Fruit fly (Drosophila melanogaster) whole organism, pupa: ENCODE data around the gene Vm26Aa.

Experiments
- CG10348 ChIP-seq: fragments of 200-800 bp; sonication (Bioruptor generic); IDR thresholded peaks from 2 replicates; pipeline ENCODE4 v1.3.6; 2022; ENCODE audit warnings: missing biosample characterization, missing genetic modification characterization
- CG12605 ChIP-seq: fragments of 200-800 bp; sonication (Bioruptor generic); IDR thresholded peaks from 2 replicates; pipeline ENCODE4 v1.3.6; 2022; ENCODE audit warnings: missing biosample characterization, missing genetic modification characterization
- CG13204 ChIP-seq: fragments of 200-800 bp; sonication (Bioruptor generic); optimal IDR thresholded peaks from 2 replicates; lab custom pipeline; 2018; ENCODE audit warnings: missing biosample characterization, mild to moderate bottlenecking, missing genetic modification characterization, moderate library complexity
- CG14655 ChIP-seq: fragments of 200-800 bp; sonication (Bioruptor generic); optimal IDR thresholded peaks from 3 replicates; lab custom pipeline; 2017; ENCODE audit warnings: mild to moderate bottlenecking, missing biosample characterization, missing genetic modification reagents, missing genetic modification characterization
- CG15710 ChIP-seq: fragments of 200-800 bp; sonication (Bioruptor generic); optimal IDR thresholded peaks from 2 replicates; lab custom pipeline; 2018; ENCODE audit warnings: missing biosample characterization, mild to moderate bottlenecking, missing genetic modification characterization, moderate library complexity
- CG17806 ChIP-seq: fragments of 200-800 bp; sonication (Bioruptor generic); optimal IDR thresholded peaks from 2 replicates; lab custom pipeline; 2018; ENCODE audit warnings: missing biosample characterization, mild to moderate bottlenecking, missing genetic modification characterization, moderate library complexity
- CG32121 ChIP-seq: fragments of 200-800 bp; sonication (Bioruptor generic); IDR thresholded peaks from 2 replicates; pipeline ENCODE4 v1.3.6; 2022; ENCODE audit warnings: missing biosample characterization, missing genetic modification characterization
- CG34367 ChIP-seq: fragments of 200-800 bp; sonication (Bioruptor generic); optimal IDR thresholded peaks from 2 replicates; lab custom pipeline; 2018; ENCODE audit warnings: missing biosample characterization, mild to moderate bottlenecking, missing genetic modification characterization
- CG4496 ChIP-seq: fragments of 200-800 bp; sonication (Bioruptor generic); IDR thresholded peaks from 3 replicates; pipeline ENCODE4 v1.3.6; 2022; ENCODE audit warnings: missing biosample characterization, missing genetic modification characterization
- CG8159 ChIP-seq: fragments of 200-800 bp; sonication (Bioruptor generic); optimal IDR thresholded peaks from 3 replicates; lab custom pipeline; 2018; ENCODE audit warnings: missing biosample characterization, mild to moderate bottlenecking, missing genetic modification characterization, moderate library complexity
- CG8301 ChIP-seq: fragments of 200-800 bp; sonication (Bioruptor generic); optimal IDR thresholded peaks from 2 replicates; lab custom pipeline; 2018; ENCODE audit warnings: missing biosample characterization, mild to moderate bottlenecking, missing genetic modification characterization
- CG9948 ChIP-seq: fragments of 200-800 bp; sonication (Bioruptor generic); optimal IDR thresholded peaks from 2 replicates; lab custom pipeline; 2018; ENCODE audit warnings: missing biosample characterization, mild to moderate bottlenecking, missing genetic modification characterization, moderate library complexity
- D1 ChIP-seq: fragments of 200-800 bp; sonication (Bioruptor generic); optimal IDR thresholded peaks from 2 replicates; lab custom pipeline; 2018; ENCODE audit warnings: missing biosample characterization, mild to moderate bottlenecking, missing genetic modification characterization, moderate library complexity
- EcR ChIP-seq: fragments of 200-800 bp; sonication (Bioruptor generic); optimal IDR thresholded peaks from 3 replicates; lab custom pipeline; 2019; ENCODE audit warnings: missing biosample characterization, missing genetic modification characterization, mild to moderate bottlenecking, moderate library complexity, missing genetic modification reagents
- Ets98B ChIP-seq: fragments of 200-800 bp; sonication (Bioruptor generic); IDR thresholded peaks from 2 replicates; pipeline ENCODE4 v1.3.6; 2022; ENCODE audit warnings: missing biosample characterization, missing genetic modification characterization
- Pif1A ChIP-seq: fragments of 200-800 bp; sonication (Bioruptor generic); optimal IDR thresholded peaks from 3 replicates; lab custom pipeline; 2016; ENCODE audit warnings: missing biosample characterization, missing genetic modification characterization
- Pif1B ChIP-seq: fragments of 200-800 bp; sonication (Bioruptor generic); optimal IDR thresholded peaks from 3 replicates; lab custom pipeline; 2016; ENCODE audit warnings: missing biosample characterization, missing genetic modification characterization
- Snoo ChIP-seq: fragments of 200-800 bp; sonication (Bioruptor generic); optimal IDR thresholded peaks from 3 replicates; lab custom pipeline; 2017; ENCODE audit warnings: missing biosample characterization, mild to moderate bottlenecking, missing genetic modification characterization, inconsistent platforms
- fd96Ca ChIP-seq: fragments of 200-800 bp; sonication (Bioruptor generic); IDR thresholded peaks from 3 replicates; pipeline ENCODE4 v1.3.6; 2022; ENCODE audit warnings: missing biosample characterization, missing genetic modification characterization
- gl ChIP-seq: fragments of 200-800 bp; sonication (Bioruptor generic); optimal IDR thresholded peaks from 2 replicates; lab custom pipeline; 2018; ENCODE audit warnings: missing biosample characterization, mild to moderate bottlenecking, missing genetic modification characterization
- rn ChIP-seq: fragments of 200-800 bp; sonication (Bioruptor generic); IDR thresholded peaks from 2 replicates; pipeline ENCODE4 v1.3.6; 2022; ENCODE audit warnings: missing biosample characterization, missing genetic modification characterization

Vm26Aa gene

DNA sequence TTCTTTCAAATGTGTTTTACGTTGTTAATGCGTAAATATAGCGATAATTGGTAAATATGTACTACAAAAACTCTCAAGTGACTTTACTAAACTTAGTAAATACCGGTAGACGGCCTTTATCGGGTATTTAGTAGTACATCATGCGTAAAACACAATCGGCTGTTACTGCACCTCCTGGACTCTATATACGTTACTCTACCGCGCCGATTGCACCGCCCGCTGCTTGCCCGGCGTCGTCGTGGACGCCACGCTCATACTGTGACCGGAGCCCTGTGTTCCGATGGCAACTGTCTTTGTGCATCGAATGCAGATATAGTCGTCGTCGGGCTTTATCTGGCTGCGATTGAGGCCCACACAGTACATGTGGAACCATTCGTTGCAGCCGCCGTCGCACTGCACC, 30.3 kb upstream of the Vm26Aa start:
- TF ChIP-seq CG8159 (tag; lab: Kevin White, UChicago) (no peak), Pif1B (GFP tag; lab: Kevin White, UChicago) (no peak), fd96Ca (GFP tag; lab: Robert Waterston, UW) (0 out of 3 replicates have a peak, but pooled peaks have one; percentile 34), CG4496 (GFP tag; lab: Robert Waterston, UW) (no peak), CG17806 (tag; lab: Kevin White, UChicago) (no peak), rn (GFP tag; lab: Robert Waterston, UW) (no peak), CG34367 (tag; lab: Kevin White, UChicago) (no peak), Snoo (tag; lab: Kevin White, UChicago) (no peak), CG8301 (tag; lab: Kevin White, UChicago) (no peak), CG15710 (tag; lab: Kevin White, UChicago) (no peak), CG32121 (no peak), Pif1A (GFP tag; lab: Kevin White, UChicago) (no peak), CG13204 (peak; percentile 45), CG12605 (GFP tag; lab: Robert Waterston, UW) (no peak), CG10348 (no peak)

DNA sequence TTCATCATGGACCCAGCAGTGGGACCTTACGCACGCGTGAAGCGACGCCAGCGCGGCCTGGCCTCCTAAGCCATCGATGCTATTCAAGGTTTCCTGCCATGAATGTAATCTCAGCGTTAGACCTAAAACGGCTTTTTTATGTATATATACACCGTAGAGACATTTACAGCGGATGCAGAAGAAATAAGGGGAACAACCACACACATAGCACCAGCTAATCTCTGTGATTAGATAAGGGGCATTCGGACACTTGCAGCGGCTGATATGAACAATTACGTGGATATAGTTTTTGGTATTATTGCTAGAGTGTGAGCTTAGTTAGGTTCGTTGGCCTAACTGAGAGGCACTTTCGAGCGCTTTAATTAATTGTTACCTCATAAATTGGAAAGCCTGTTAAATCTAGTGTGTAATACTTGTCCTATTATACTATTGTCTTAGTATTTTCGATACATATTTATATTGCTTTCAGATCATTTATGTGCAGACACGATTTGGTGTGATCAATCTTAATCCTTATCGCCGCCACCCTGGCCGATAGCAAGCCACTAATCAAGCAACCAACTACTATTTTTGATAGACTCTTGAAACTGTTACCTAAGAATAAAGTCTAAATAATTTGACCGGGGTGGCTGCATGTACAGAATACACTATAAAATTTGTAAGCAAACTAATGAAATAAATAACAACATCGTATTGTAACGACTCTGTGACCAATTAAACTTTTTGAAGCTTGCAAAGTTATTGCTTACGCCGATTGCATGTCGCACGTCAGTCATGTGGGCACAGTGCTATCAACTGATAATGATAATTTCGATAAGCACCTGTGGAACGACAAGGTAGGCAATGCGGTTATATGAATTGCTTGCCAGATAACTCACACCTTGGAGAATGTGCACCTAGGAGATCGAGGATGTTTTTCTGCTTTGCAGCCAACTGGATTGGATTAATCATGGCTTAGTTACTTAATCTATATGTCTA, 28.3 kb upstream of the Vm26Aa start:
- TF ChIP-seq CG34367 (tag; lab: Kevin White, UChicago) (no peak), CG32121 (no peak), CG14655 (no peak), CG8159 (tag; lab: Kevin White, UChicago) (no peak), Ets98B (no peak), EcR (no peak)

DNA sequence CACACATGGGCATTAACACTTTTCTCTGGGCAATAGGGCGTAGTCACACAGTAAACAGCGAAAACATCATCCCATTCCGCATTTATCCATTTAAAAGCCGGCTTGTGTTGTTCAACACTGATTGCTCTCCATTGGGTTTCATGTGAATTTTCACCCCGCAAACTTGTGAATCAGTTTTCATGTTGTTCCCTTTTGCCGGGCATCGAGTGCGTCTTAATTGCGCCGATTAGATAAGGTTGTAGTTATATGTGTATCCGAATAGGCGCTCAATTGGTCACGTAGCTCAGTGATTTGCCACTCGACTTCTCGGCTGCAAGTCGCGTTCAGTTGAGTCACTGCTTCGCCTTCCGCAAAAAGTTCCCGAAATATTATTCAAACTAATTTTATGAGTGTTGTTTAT, 26.8 kb upstream of the Vm26Aa start:
- no peak for TF ChIP-seq CG12605 (GFP tag; lab: Robert Waterston, UW)
- TF ChIP-seq Pif1A (GFP tag; lab: Kevin White, UChicago) = no peak
- no peak for TF ChIP-seq CG32121

DNA sequence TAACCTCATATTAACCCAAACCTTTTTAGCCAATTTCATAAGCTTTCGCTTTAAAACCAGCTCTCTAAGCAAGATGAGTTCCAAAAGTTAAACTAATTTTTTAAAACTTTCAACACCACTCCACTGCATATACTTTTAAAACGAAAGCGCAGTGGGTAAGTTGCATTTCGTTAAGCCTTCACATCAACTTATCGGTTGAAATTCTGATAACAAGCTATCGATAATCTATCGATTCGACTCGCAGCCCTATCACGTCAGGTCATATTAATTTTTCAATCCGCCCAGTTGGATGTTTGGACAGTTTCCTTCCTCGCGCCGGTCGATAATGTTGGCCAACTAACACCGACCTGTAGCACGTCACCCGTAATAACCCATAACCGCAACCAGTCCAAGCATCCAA, 26.0 kb upstream of the Vm26Aa start, which contains the start of gene ifc:
ifc (plus strand) TSS at position 255 of the 400 bp plus-strand sequence.
- peak; percentile 45 for TF ChIP-seq Snoo (tag; lab: Kevin White, UChicago)
- no peak for TF ChIP-seq CG13204
- TF ChIP-seq fd96Ca (GFP tag; lab: Robert Waterston, UW) = no peak
- TF ChIP-seq Pif1A (GFP tag; lab: Kevin White, UChicago) = no peak
- peak; percentile 6 for TF ChIP-seq CG9948 (tag; lab: Kevin White, UChicago)
- TF ChIP-seq CG15710 (tag; lab: Kevin White, UChicago) = peak; percentile 11
- TF ChIP-seq CG14655 = no peak
- no peak for TF ChIP-seq gl (tag; lab: Kevin White, UChicago)
- peak; percentile 22 for TF ChIP-seq CG17806 (tag; lab: Kevin White, UChicago)
- peak; percentile 35 for TF ChIP-seq CG8159 (tag; lab: Kevin White, UChicago)
- TF ChIP-seq CG8301 (tag; lab: Kevin White, UChicago) = no peak
- no peak for TF ChIP-seq rn (GFP tag; lab: Robert Waterston, UW)
- TF ChIP-seq Ets98B = no peak

DNA sequence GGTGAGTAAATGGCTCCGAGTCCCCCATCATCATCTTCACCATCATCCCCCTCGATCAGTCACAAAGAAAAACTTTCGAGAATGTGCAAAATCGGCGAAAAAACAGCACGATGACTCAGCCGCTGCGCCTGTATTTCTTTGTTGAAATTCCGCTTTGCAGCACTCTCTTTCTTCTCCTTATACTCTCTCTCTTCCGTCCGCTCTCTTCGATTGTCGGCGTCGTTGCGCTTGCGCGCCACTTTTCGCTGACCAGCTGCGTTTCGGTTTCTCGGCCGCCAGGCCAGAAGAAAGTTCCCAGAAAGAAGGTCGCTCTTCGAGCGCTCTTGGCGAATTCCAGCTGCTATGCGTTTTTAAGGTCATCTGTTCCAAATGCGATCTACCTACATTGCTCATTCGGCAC, 23.1 kb upstream of the Vm26Aa start:
- no peak for TF ChIP-seq fd96Ca (GFP tag; lab: Robert Waterston, UW)
- TF ChIP-seq CG17806 (tag; lab: Kevin White, UChicago) = no peak
- TF ChIP-seq Snoo (tag; lab: Kevin White, UChicago) = no peak
- peak; percentile 71 for TF ChIP-seq EcR
- no peak for TF ChIP-seq rn (GFP tag; lab: Robert Waterston, UW)
- TF ChIP-seq CG4496 (GFP tag; lab: Robert Waterston, UW) = no peak
- TF ChIP-seq CG9948 (tag; lab: Kevin White, UChicago) = no peak
- no peak for TF ChIP-seq gl (tag; lab: Kevin White, UChicago)
- no peak for TF ChIP-seq CG14655

DNA sequence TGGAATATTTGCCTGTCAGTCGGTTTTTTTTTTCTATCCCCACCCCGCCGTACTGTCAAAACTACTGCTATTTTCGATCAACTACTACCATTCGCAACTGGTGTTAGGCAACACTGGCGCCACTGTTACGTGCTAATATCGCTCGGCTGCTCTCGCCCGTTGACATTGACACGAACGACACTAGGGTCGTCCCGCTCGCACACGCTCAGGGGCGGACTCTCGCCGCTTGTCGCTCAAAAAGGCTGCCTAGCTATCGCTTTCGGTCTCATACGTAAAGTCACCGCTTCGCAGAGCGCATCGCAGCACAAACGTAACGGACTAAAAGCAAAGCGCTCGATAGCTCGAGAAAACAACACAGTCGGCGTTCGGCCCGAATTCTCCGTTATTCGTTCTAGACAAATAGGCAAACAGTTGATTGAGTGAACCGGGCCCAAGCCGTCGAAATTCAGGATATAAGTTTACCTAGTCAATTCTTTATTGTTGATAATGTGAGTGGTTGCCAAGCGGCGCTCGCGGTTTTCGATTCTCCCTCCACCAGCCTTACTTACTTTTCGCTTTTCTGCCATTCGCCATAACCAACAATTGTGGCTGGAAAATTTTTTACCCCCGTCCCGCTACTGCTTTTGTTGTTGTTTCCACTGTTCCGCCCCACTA, 22.3 kb upstream of the Vm26Aa start:
- no peak for TF ChIP-seq CG34367 (tag; lab: Kevin White, UChicago)
- no peak for TF ChIP-seq Ets98B
- TF ChIP-seq CG10348 = no peak
- no peak for TF ChIP-seq CG12605 (GFP tag; lab: Robert Waterston, UW)
- TF ChIP-seq CG32121 = no peak
- TF ChIP-seq rn (GFP tag; lab: Robert Waterston, UW) = no peak
- no peak for TF ChIP-seq CG8301 (tag; lab: Kevin White, UChicago)
- TF ChIP-seq CG4496 (GFP tag; lab: Robert Waterston, UW) = no peak
- TF ChIP-seq Pif1A (GFP tag; lab: Kevin White, UChicago) = no peak
- TF ChIP-seq CG9948 (tag; lab: Kevin White, UChicago) = no peak
- no peak for TF ChIP-seq fd96Ca (GFP tag; lab: Robert Waterston, UW)
- peak; percentile 16 for TF ChIP-seq CG15710 (tag; lab: Kevin White, UChicago)
- TF ChIP-seq EcR = no peak
- no peak for TF ChIP-seq CG8159 (tag; lab: Kevin White, UChicago)
- no peak for TF ChIP-seq CG14655
- no peak for TF ChIP-seq D1 (tag; lab: Kevin White, UChicago)
- TF ChIP-seq gl (tag; lab: Kevin White, UChicago) = no peak
- TF ChIP-seq Snoo (tag; lab: Kevin White, UChicago) = peak; percentile 46
- TF ChIP-seq CG13204 = peak; percentile 36
- TF ChIP-seq Pif1B (GFP tag; lab: Kevin White, UChicago) = peak; percentile 35
